Worm (Caenorhabditis elegans) whole organism, L1 larva: ENCODE results near the gene magu-2.
"Not testable (repeated sequence)": the region's sequence is repeated elsewhere in the genome, so short reads cannot be mapped to it uniquely, and the experiment has no call there.

Experiments
- alr-1 ChIP-seq: fragments of 200-800 bp; sonication (Bioruptor generic); optimal IDR thresholded peaks from 2 replicates; lab custom pipeline; 2018; ENCODE audit warnings: borderline replicate concordance, mild to moderate bottlenecking, missing genetic modification characterization, missing compliant biosample characterization
- hlh-17 ChIP-seq: fragments of 200-800 bp; sonication (Bioruptor generic); optimal IDR thresholded peaks from 2 replicates; lab custom pipeline; 2018; ENCODE audit warnings: missing genetic modification characterization, mild to moderate bottlenecking, missing compliant biosample characterization, moderate library complexity, borderline replicate concordance
- lin-39 ChIP-seq: fragments of 150-350 bp; optimal IDR thresholded peaks from 2 replicates; lab custom pipeline; 2014; ENCODE audit warnings: missing biosample characterization, missing genetic modification reagents, missing genetic modification characterization
- nhr-11 ChIP-seq: fragments of 150-350 bp; optimal IDR thresholded peaks from 2 replicates; lab custom pipeline; 2014; ENCODE audit warnings: missing biosample characterization, missing genetic modification characterization
- nhr-28 ChIP-seq: fragments of 150-350 bp; optimal IDR thresholded peaks from 2 replicates; lab custom pipeline; 2014; ENCODE audit warnings: missing biosample characterization, missing genetic modification characterization
- pqm-1 ChIP-seq: sonication (generic microtip); optimal IDR thresholded peaks from 3 replicates; lab custom pipeline; 2017; ENCODE audit warnings: missing biosample characterization, missing genetic modification characterization
- unc-62 ChIP-seq: fragments of 150-350 bp; optimal IDR thresholded peaks from 2 replicates; lab custom pipeline; 2014; ENCODE audit warnings: missing biosample characterization, missing genetic modification reagents, missing genetic modification characterization

ce11 chrV:8835311-8835710 lies 34.5 kb upstream of the magu-2 start, which contains the start of gene F07B7.7:
- TF ChIP-seq unc-62; nhr-11; lin-39 (tag; lab: Kevin White, UChicago); pqm-1; alr-1 (tag; lab: Kevin White, UChicago); nhr-28 (tag; lab: Kevin White, UChicago); hlh-17 (GFP tag; lab: Kevin White, UChicago): not testable (repeated sequence)
